Worm (Caenorhabditis elegans): Measurements from ENCODE around the gene B0547.2.

B0547.2 gene

DNA sequence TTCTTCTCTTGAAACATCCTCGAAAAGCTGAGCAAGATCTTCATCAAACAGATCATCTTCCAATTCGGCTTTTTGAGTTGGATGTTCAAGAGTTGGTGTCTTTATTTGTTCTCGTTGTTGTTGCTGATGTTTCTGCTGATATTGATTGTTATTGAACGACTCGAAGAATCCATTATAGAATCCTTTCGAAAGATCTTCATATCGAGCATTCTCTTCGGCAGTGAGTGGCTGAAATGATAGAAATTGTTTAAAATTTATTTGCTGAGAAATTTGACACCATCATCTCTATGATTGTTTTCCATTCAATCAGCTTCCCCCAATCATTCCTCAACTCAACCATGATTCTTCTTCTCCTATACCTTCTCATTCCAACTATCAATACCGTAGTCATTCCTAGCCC, 7.8 kb downstream of the B0547.2 start, which contains the start of gene clec-178:
Gene clec-178, plus strand, starts transcription at position 301 of the 400 bp plus-strand sequence.
- no peak for TF ChIP-seq nhr-23 (tag; optimal IDR thresholded peaks at IDR 0.05)
- no peak for TF ChIP-seq alr-1 (tag; optimal IDR thresholded peaks at IDR 0.05)
- no peak for TF ChIP-seq ZK546.5 (tag; optimal IDR thresholded peaks at IDR 0.05)
- TF ChIP-seq lin-13 (GFP tag; optimal IDR thresholded peaks at IDR 0.05), result no peak
- TF ChIP-seq mbf-1 (tag; optimal IDR thresholded peaks at IDR 0.05), result no peak
- TF ChIP-seq unc-55 (GFP tag; optimal IDR thresholded peaks at IDR 0.05), result no peak
- no peak for TF ChIP-seq mdl-1 (tag; optimal IDR thresholded peaks at IDR 0.05)
- no peak for TF ChIP-seq fos-1 (tag; optimal IDR thresholded peaks at IDR 0.05)
- TF ChIP-seq nhr-129 (tag; optimal IDR thresholded peaks at IDR 0.05), result no peak
- TF ChIP-seq nhr-77 (tag; optimal IDR thresholded peaks at IDR 0.05), result no peak
- no peak for TF ChIP-seq C34F6.9 (tag; optimal IDR thresholded peaks at IDR 0.05)

DNA sequence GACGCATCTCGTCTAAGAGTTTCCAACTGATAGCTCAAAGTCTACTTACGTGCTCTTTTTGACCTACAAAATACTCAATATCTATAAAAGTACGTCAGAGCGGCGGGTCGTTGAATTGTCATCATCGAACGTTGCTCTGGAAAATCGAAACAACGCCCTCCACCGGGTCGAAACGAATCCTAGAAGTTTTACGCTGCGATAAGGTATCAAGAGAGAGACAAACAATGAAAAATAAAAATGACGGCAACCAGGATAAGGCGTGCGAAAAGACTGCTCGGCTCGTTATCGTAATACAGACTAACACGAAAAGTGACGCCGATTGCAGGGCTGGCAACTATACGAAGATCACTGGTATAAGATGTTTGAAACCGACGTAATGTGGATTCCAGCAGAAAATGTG, 8.4 kb downstream of the B0547.2 start:
- TF ChIP-seq sma-3 (GFP tag; optimal IDR thresholded peaks at IDR 0.05) (peak; percentile 26), nhr-21 (tag; optimal IDR thresholded peaks at IDR 0.05) (no peak), sma-9 (GFP tag; optimal IDR thresholded peaks at IDR 0.05) (peak; percentile 33), sma-9 (tag; optimal IDR thresholded peaks at IDR 0.05) (no peak), fos-1 (tag; optimal IDR thresholded peaks at IDR 0.05) (peak; percentile 68), F13H6.1 (tag; optimal IDR thresholded peaks at IDR 0.05) (peak; percentile 3), unc-55 (GFP tag; optimal IDR thresholded peaks at IDR 0.05) (no peak), skn-1 (tag; optimal IDR thresholded peaks at IDR 0.05) (peak; percentile 88)

DNA sequence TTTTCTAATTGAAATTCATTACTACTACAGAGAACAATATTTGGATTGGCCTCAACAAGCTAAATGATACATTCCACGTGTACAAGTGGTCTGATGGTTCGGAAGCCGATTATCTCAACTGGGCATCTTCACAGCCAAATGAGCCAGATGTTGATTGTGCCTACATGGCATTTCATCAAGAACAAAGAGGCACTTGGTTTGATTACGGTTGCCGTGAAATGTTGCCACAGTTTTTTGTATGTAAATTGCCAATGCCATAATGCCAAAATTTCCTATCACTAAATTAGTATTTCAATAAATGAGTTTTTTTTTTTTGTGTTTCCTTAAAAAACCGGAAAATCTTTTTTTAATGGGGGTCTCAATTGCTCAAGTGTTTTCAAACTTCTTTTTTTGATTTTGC, 8.9 kb downstream of the B0547.2 start:
- TF ChIP-seq snpc-4 (tag; optimal IDR thresholded peaks at IDR 0.05), result no peak
- TF ChIP-seq R02D3.7 (tag; optimal IDR thresholded peaks at IDR 0.05), result no peak
- TF ChIP-seq sma-9 (GFP tag; optimal IDR thresholded peaks at IDR 0.05), result no peak
- no peak for TF ChIP-seq sma-9 (tag; optimal IDR thresholded peaks at IDR 0.05)
- no peak for TF ChIP-seq nhr-129 (tag; optimal IDR thresholded peaks at IDR 0.05)
- no peak for TF ChIP-seq ztf-1 (GFP tag; conservative IDR thresholded peaks at IDR 0.05)
- no peak for TF ChIP-seq ceh-16 (tag; optimal IDR thresholded peaks at IDR 0.05)
- no peak for TF ChIP-seq nhr-12 (tag; optimal IDR thresholded peaks at IDR 0.05)
- TF ChIP-seq mdl-1 (tag; optimal IDR thresholded peaks at IDR 0.05), result no peak
- no peak for TF ChIP-seq C34F6.9 (tag; optimal IDR thresholded peaks at IDR 0.05)
- no peak for TF ChIP-seq egl-27 (tag; optimal IDR thresholded peaks at IDR 0.05)
- TF ChIP-seq sem-4 (tag; optimal IDR thresholded peaks at IDR 0.05), result no peak
- TF ChIP-seq nhr-77 (tag; optimal IDR thresholded peaks at IDR 0.05), result no peak
- no peak for TF ChIP-seq lin-39 (tag; optimal IDR thresholded peaks at IDR 0.05)
- TF ChIP-seq nhr-10 (tag; optimal IDR thresholded peaks at IDR 0.05), result no peak
- no peak for TF ChIP-seq blmp-1 (tag; optimal IDR thresholded peaks at IDR 0.05; ENCODE audit: insufficient read depth)
- no peak for TF ChIP-seq elt-3 (tag; optimal IDR thresholded peaks at IDR 0.05)
- TF ChIP-seq nhr-237 (tag; optimal IDR thresholded peaks at IDR 0.05), result no peak
- TF ChIP-seq lsy-2 (tag; optimal IDR thresholded peaks at IDR 0.05), result no peak

DNA sequence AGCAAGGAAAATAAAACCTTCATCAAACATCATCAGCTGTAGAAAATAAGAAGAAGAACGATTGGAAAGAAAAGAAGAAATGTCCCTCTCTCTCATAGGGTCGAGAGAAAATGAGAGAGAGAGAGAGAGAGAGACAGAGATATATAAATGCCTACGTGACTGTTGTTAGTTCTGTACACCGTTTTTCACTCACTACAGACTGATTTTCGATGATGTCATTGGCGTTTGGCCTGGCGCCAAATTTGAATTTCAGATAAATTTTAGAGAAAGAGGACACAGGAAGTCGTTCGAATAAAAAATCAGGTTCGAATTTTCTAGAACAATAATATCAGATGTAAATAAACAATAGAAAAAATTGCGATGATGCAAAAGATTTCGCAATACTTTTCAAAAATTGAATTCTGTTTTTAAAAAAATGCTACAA, 10.2 kb downstream of the B0547.2 start:
- TF ChIP-seq sma-3 (GFP tag; optimal IDR thresholded peaks at IDR 0.05) (peak; percentile 69), nhr-6 (tag; optimal IDR thresholded peaks at IDR 0.05) (peak; percentile 77), lin-13 (GFP tag; optimal IDR thresholded peaks at IDR 0.05) (peak; percentile 62), lin-39 (tag; optimal IDR thresholded peaks at IDR 0.05) (no peak), mbf-1 (tag; optimal IDR thresholded peaks at IDR 0.05) (no peak), alr-1 (tag; optimal IDR thresholded peaks at IDR 0.05) (no peak), nhr-237 (tag; optimal IDR thresholded peaks at IDR 0.05) (no peak), lin-11 (tag; optimal IDR thresholded peaks at IDR 0.05) (no peak), gmeb-1 (tag; optimal IDR thresholded peaks at IDR 0.05) (peak; percentile 80), nhr-21 (tag; optimal IDR thresholded peaks at IDR 0.05) (peak; percentile 72), sem-4 (tag; optimal IDR thresholded peaks at IDR 0.05) (peak; percentile 41), ztf-1 (GFP tag; conservative IDR thresholded peaks at IDR 0.05) (no peak), nhr-77 (tag; optimal IDR thresholded peaks at IDR 0.05) (no peak), crh-2 (tag; optimal IDR thresholded peaks at IDR 0.05) (peak; percentile 77), snpc-4 (tag; optimal IDR thresholded peaks at IDR 0.05) (no peak), nhr-10 (tag; optimal IDR thresholded peaks at IDR 0.05) (no peak), C34F6.9 (tag; optimal IDR thresholded peaks at IDR 0.05) (peak; percentile 73), R02D3.7 (tag; optimal IDR thresholded peaks at IDR 0.05) (no peak), nhr-25 (tag; optimal IDR thresholded peaks at IDR 0.05) (peak; percentile 91), dmd-4 (tag; optimal IDR thresholded peaks at IDR 0.05) (no peak), nhr-23 (tag; optimal IDR thresholded peaks at IDR 0.05) (no peak), nhr-129 (tag; optimal IDR thresholded peaks at IDR 0.05) (peak; percentile 82), F13H6.1 (tag; optimal IDR thresholded peaks at IDR 0.05) (peak; percentile 56), egl-27 (tag; optimal IDR thresholded peaks at IDR 0.05) (peak; percentile 45), unc-62 (GFP tag; optimal IDR thresholded peaks at IDR 0.05) (no peak), ZK546.5 (tag; optimal IDR thresholded peaks at IDR 0.05) (no peak), nhr-12 (tag; optimal IDR thresholded peaks at IDR 0.05) (no peak), unc-55 (GFP tag; optimal IDR thresholded peaks at IDR 0.05) (no peak), ztf-4 (tag; optimal IDR thresholded peaks at IDR 0.05) (peak; percentile 85), mab-5 (tag; optimal IDR thresholded peaks at IDR 0.05) (no peak), fos-1 (tag; optimal IDR thresholded peaks at IDR 0.05) (peak; percentile 61), lsy-2 (tag; optimal IDR thresholded peaks at IDR 0.05) (peak in 1 of 2 experiments; percentile 73), ama-1 (optimal IDR thresholded peaks at IDR 0.05) (no peak), ceh-16 (tag; optimal IDR thresholded peaks at IDR 0.05) (no peak), unc-39 (tag; optimal IDR thresholded peaks at IDR 0.05) (no peak), ztf-11 (tag; optimal IDR thresholded peaks at IDR 0.05) (no peak), sma-9 (GFP tag; optimal IDR thresholded peaks at IDR 0.05) (peak; percentile 91), sma-9 (tag; optimal IDR thresholded peaks at IDR 0.05) (no peak), blmp-1 (tag; optimal IDR thresholded peaks at IDR 0.05; ENCODE audit: insufficient read depth) (peak; percentile 53), mdl-1 (tag; optimal IDR thresholded peaks at IDR 0.05) (no peak), Y55F3AM.14 (GFP tag; optimal IDR thresholded peaks at IDR 0.05) (no peak)
